Worm (Caenorhabditis elegans) whole organism, early embryonic: Measurements from ENCODE around the gene Y43F8B.25.
A peak's percentile ranks its signal among the peaks of the same experiment; 100 is the strongest.

ENCODE experiments used
- B0310.2 ChIP-seq: sonication (generic microtip); optimal IDR thresholded peaks from 2 replicates; lab custom pipeline; 2016; ENCODE audit warnings: mild to moderate bottlenecking, missing genetic modification characterization, missing compliant biosample characterization
- F13C5.2 ChIP-seq: sonication (generic microtip); optimal IDR thresholded peaks from 2 replicates; lab custom pipeline; 2017; ENCODE audit warnings: mild to moderate bottlenecking, missing genetic modification characterization, inconsistent platforms, missing compliant biosample characterization
- aly-1 ChIP-seq: sonication (generic microtip); optimal IDR thresholded peaks from 2 replicates; lab custom pipeline; 2016; ENCODE audit warnings: missing genetic modification characterization, missing compliant biosample characterization
- ama-1 ChIP-seq: fragments of 150-350 bp; optimal IDR thresholded peaks from 2 replicates; lab custom pipeline; 2014
- ceh-13 ChIP-seq: fragments of 200-800 bp; sonication (Bioruptor generic); optimal IDR thresholded peaks from 2 replicates; lab custom pipeline; 2018; ENCODE audit warnings: mild to moderate bottlenecking, missing genetic modification characterization, missing compliant biosample characterization
- ceh-36 ChIP-seq: sonication (generic microtip); optimal IDR thresholded peaks from 2 replicates; lab custom pipeline; 2016; ENCODE audit warnings: missing genetic modification characterization, inconsistent platforms, missing compliant biosample characterization
- ets-7 ChIP-seq: sonication (generic microtip); optimal IDR thresholded peaks from 2 replicates; lab custom pipeline; 2016; ENCODE audit warnings: missing genotype, missing genetic modification characterization, missing compliant biosample characterization
- flt-1 ChIP-seq: fragments of 200-800 bp; sonication (Bioruptor generic); IDR thresholded peaks from 2 replicates; pipeline ENCODE4 v1.3.6; 2022; ENCODE audit warnings: missing genetic modification characterization, missing compliant biosample characterization
- hmbx-1 ChIP-seq: sonication (generic microtip); optimal IDR thresholded peaks from 2 replicates; lab custom pipeline; 2016; ENCODE audit warnings: mild to moderate bottlenecking, missing genetic modification characterization, missing compliant biosample characterization
- hmg-4 ChIP-seq: fragments of 200-800 bp; sonication (Bioruptor generic); optimal IDR thresholded peaks from 2 replicates; lab custom pipeline; 2018; ENCODE audit warnings: mild to moderate bottlenecking, missing genetic modification characterization, missing compliant biosample characterization
- hnd-1 ChIP-seq: sonication (generic microtip); optimal IDR thresholded peaks from 2 replicates; lab custom pipeline; 2016; ENCODE audit warnings: missing genetic modification characterization, missing compliant biosample characterization
- pes-1 ChIP-seq: fragments of 200-800 bp; sonication (Bioruptor generic); IDR thresholded peaks from 2 replicates; pipeline ENCODE4 v1.3.6; 2022; ENCODE audit warnings: missing genetic modification reagents, missing genetic modification characterization, missing compliant biosample characterization
- scrt-1 ChIP-seq: fragments of 200-800 bp; sonication (Bioruptor generic); IDR thresholded peaks from 2 replicates; pipeline ENCODE4 v1.3.6; 2022; ENCODE audit warnings: missing genetic modification characterization, missing compliant biosample characterization
- sea-1 ChIP-seq: fragments of 200-800 bp; sonication (Bioruptor generic); conservative IDR thresholded peaks from 2 replicates; pipeline ENCODE4 v1.3.6; 2022; ENCODE audit warnings: missing genetic modification characterization, missing compliant biosample characterization
- tbx-11 ChIP-seq: fragments of 200-800 bp; sonication (Bioruptor generic); IDR thresholded peaks from 2 replicates; pipeline ENCODE4 v1.3.6; 2022; ENCODE audit warnings: missing genetic modification characterization, missing compliant biosample characterization
- tbx-37 ChIP-seq: fragments of 200-800 bp; sonication (Bioruptor generic); conservative IDR thresholded peaks from 2 replicates; pipeline ENCODE4 v1.3.6; 2022; ENCODE audit warnings: missing genetic modification reagents, missing genetic modification characterization, missing compliant biosample characterization
- tra-4 ChIP-seq: sonication (generic microtip); optimal IDR thresholded peaks from 2 replicates; lab custom pipeline; 2017; ENCODE audit warnings: missing genetic modification characterization, missing compliant biosample characterization

Y43F8B.25 gene

ce11 chrV:19501389-19501788 is 38.7 kb downstream of the Y43F8B.25 start:
- TF ChIP-seq pes-1 (GFP tag; lab: Robert Waterston, UW): no peak
- TF ChIP-seq hnd-1 (tag; lab: Kevin White, UChicago): no peak
- TF ChIP-seq ceh-36: no peak
- TF ChIP-seq F13C5.2 (tag; lab: Kevin White, UChicago): no peak
- TF ChIP-seq ama-1 (lab: Kevin White, UChicago): no peak
- TF ChIP-seq ceh-13 (GFP tag; lab: Kevin White, UChicago): no peak
- TF ChIP-seq tbx-37 (GFP tag; lab: Robert Waterston, UW): no peak
- no peak for TF ChIP-seq B0310.2 (tag; lab: Kevin White, UChicago)
- TF ChIP-seq aly-1 (tag; lab: Kevin White, UChicago): no peak
- TF ChIP-seq tbx-11 (GFP tag; lab: Robert Waterston, UW): no peak
- TF ChIP-seq ets-7: no peak
- TF ChIP-seq hmbx-1 (tag; lab: Kevin White, UChicago): no peak
- no peak for TF ChIP-seq flt-1 (GFP tag; lab: Robert Waterston, UW)
- no peak for TF ChIP-seq hmg-4 (GFP tag; lab: Kevin White, UChicago)
- TF ChIP-seq scrt-1 (GFP tag; lab: Robert Waterston, UW): no peak
- TF ChIP-seq tra-4 (tag; lab: Kevin White, UChicago): no peak

- TF ChIP-seq F13C5.2 (tag; lab: Kevin White, UChicago): no peak
- no peak for TF ChIP-seq ceh-13 (GFP tag; lab: Kevin White, UChicago)
- no peak for TF ChIP-seq scrt-1 (GFP tag; lab: Robert Waterston, UW)
- TF ChIP-seq ets-7: no peak
- TF ChIP-seq sea-1 (GFP tag; lab: Robert Waterston, UW): no peak
- TF ChIP-seq ceh-36: peak; percentile 72
- no peak for TF ChIP-seq ama-1 (lab: Kevin White, UChicago)
- TF ChIP-seq tbx-37 (GFP tag; lab: Robert Waterston, UW): no peak
Measured at ce11 chrV:19502579-19503151, 40.0 kb downstream of the Y43F8B.25 start, which contains the start of gene Y43F8B.3. Gene Y43F8B.3, plus strand, starts transcription at chrV:19503101.

- no peak for TF ChIP-seq F13C5.2 (tag; lab: Kevin White, UChicago)
- no peak for TF ChIP-seq flt-1 (GFP tag; lab: Robert Waterston, UW)
- no peak for TF ChIP-seq aly-1 (tag; lab: Kevin White, UChicago)
- TF ChIP-seq ceh-13 (GFP tag; lab: Kevin White, UChicago): no peak
- TF ChIP-seq B0310.2 (tag; lab: Kevin White, UChicago): no peak
- TF ChIP-seq hnd-1 (tag; lab: Kevin White, UChicago): no peak
- no peak for TF ChIP-seq hmg-4 (GFP tag; lab: Kevin White, UChicago)
- TF ChIP-seq ama-1 (lab: Kevin White, UChicago): no peak
- no peak for TF ChIP-seq tbx-37 (GFP tag; lab: Robert Waterston, UW)
- no peak for TF ChIP-seq ets-7
- TF ChIP-seq scrt-1 (GFP tag; lab: Robert Waterston, UW): no peak
- TF ChIP-seq tbx-11 (GFP tag; lab: Robert Waterston, UW): no peak
Measured at ce11 chrV:19509061-19509460, 46.3 kb downstream of the Y43F8B.25 start.

- TF ChIP-seq ceh-36 (peak; percentile 87), tbx-37 (GFP tag; lab: Robert Waterston, UW) (no peak)
Measured at ce11 chrV:19510352-19510751, 47.6 kb downstream of the Y43F8B.25 start.

ce11 chrV:19510925-19511324 is 48.2 kb downstream of the Y43F8B.25 start:
- no peak for TF ChIP-seq tbx-11 (GFP tag; lab: Robert Waterston, UW)
- no peak for TF ChIP-seq ceh-13 (GFP tag; lab: Kevin White, UChicago)
- TF ChIP-seq sea-1 (GFP tag; lab: Robert Waterston, UW): no peak
- TF ChIP-seq hmg-4 (GFP tag; lab: Kevin White, UChicago): no peak
- TF ChIP-seq aly-1 (tag; lab: Kevin White, UChicago): no peak
- TF ChIP-seq ama-1 (lab: Kevin White, UChicago): no peak
- no peak for TF ChIP-seq scrt-1 (GFP tag; lab: Robert Waterston, UW)
- TF ChIP-seq B0310.2 (tag; lab: Kevin White, UChicago): no peak
- TF ChIP-seq F13C5.2 (tag; lab: Kevin White, UChicago): no peak
- no peak for TF ChIP-seq tbx-37 (GFP tag; lab: Robert Waterston, UW)
- TF ChIP-seq hnd-1 (tag; lab: Kevin White, UChicago): no peak
- TF ChIP-seq hmbx-1 (tag; lab: Kevin White, UChicago): no peak
- TF ChIP-seq pes-1 (GFP tag; lab: Robert Waterston, UW): no peak
- TF ChIP-seq ceh-36: no peak
- no peak for TF ChIP-seq flt-1 (GFP tag; lab: Robert Waterston, UW)
- TF ChIP-seq tra-4 (tag; lab: Kevin White, UChicago): no peak
- TF ChIP-seq ets-7: no peak

ce11 chrV:19512260-19512947 is 49.7 kb downstream of the Y43F8B.25 start, which contains the start of gene Y43F8B.19:
Gene Y43F8B.19, minus strand, starts transcription at chrV:19512310.
- TF ChIP-seq tbx-37 (GFP tag; lab: Robert Waterston, UW) (no peak), flt-1 (GFP tag; lab: Robert Waterston, UW) (no peak), tbx-11 (GFP tag; lab: Robert Waterston, UW) (no peak), ceh-36 (peak; percentile 63)
